Fruit fly (Drosophila melanogaster) whole organism, adult: Measurements from ENCODE around the gene Cht10.

Source experiments
- CG11617 ChIP-seq: fragments of 200-800 bp; sonication (Bioruptor generic); optimal IDR thresholded peaks from 2 replicates; lab custom pipeline; 2017; ENCODE audit warnings: mild to moderate bottlenecking, missing biosample characterization, missing genetic modification reagents, missing genetic modification characterization
- CG12768 ChIP-seq: fragments of 200-800 bp; sonication (Bioruptor generic); optimal IDR thresholded peaks from 2 replicates; lab custom pipeline; 2017; ENCODE audit warnings: missing biosample characterization, missing genetic modification characterization, mild to moderate bottlenecking, moderate library complexity, missing genetic modification reagents
- CG14711 ChIP-seq: fragments of 200-800 bp; sonication (Bioruptor generic); optimal IDR thresholded peaks from 2 replicates; lab custom pipeline; 2018; ENCODE audit warnings: missing biosample characterization, mild to moderate bottlenecking, missing genetic modification characterization, moderate library complexity
- CG1620 ChIP-seq: fragments of 200-800 bp; sonication (Bioruptor generic); optimal IDR thresholded peaks from 2 replicates; lab custom pipeline; 2016; ENCODE audit warnings: missing biosample characterization, missing genetic modification characterization
- CG33017 ChIP-seq: fragments of 200-800 bp; sonication (Bioruptor generic); optimal IDR thresholded peaks from 2 replicates; lab custom pipeline; 2018; ENCODE audit warnings: missing biosample characterization, mild to moderate bottlenecking, missing genetic modification characterization, moderate library complexity
- CG5204 ChIP-seq: fragments of 200-800 bp; sonication (Bioruptor generic); optimal IDR thresholded peaks from 2 replicates; lab custom pipeline; 2016; ENCODE audit warnings: missing biosample characterization, missing genetic modification characterization
- CG7045 ChIP-seq: fragments of 200-800 bp; sonication (Bioruptor generic); optimal IDR thresholded peaks from 2 replicates; lab custom pipeline; 2017; ENCODE audit warnings: missing biosample characterization, mild to moderate bottlenecking, missing genetic modification characterization
- CG7101 ChIP-seq: fragments of 200-800 bp; sonication (Bioruptor generic); optimal IDR thresholded peaks from 2 replicates; lab custom pipeline; 2018; ENCODE audit warnings: missing biosample characterization, mild to moderate bottlenecking, missing genetic modification characterization, moderate library complexity
- Clk ChIP-seq: fragments of 200-800 bp; sonication (Bioruptor generic); optimal IDR thresholded peaks from 2 replicates; lab custom pipeline; 2017; ENCODE audit warnings: missing biosample characterization, missing genetic modification characterization
- Crg-1 ChIP-seq: fragments of 200-800 bp; sonication (Bioruptor generic); optimal IDR thresholded peaks from 2 replicates; lab custom pipeline; 2016; ENCODE audit warnings: missing biosample characterization, missing genetic modification characterization
- Hr96 ChIP-seq: fragments of 200-800 bp; sonication (Bioruptor generic); optimal IDR thresholded peaks from 2 replicates; lab custom pipeline; 2016; ENCODE audit warnings: missing biosample characterization, missing genetic modification characterization
- Mnt ChIP-seq: fragments of 200-800 bp; sonication (Bioruptor generic); optimal IDR thresholded peaks from 2 replicates; lab custom pipeline; 2016; ENCODE audit warnings: missing biosample characterization, mild to moderate bottlenecking, missing genetic modification characterization
- bab1 ChIP-seq: fragments of 200-800 bp; sonication (Bioruptor generic); optimal IDR thresholded peaks from 3 replicates; lab custom pipeline; 2019; ENCODE audit warnings: missing biosample characterization, mild to moderate bottlenecking, missing genetic modification characterization, moderate library complexity
- cic ChIP-seq: fragments of 200-800 bp; sonication (Bioruptor generic); optimal IDR thresholded peaks from 2 replicates; lab custom pipeline; 2017; ENCODE audit warnings: missing biosample characterization, mild to moderate bottlenecking, missing genetic modification characterization, moderate library complexity
- cnc ChIP-seq, 2 experiments: fragments of >200 bp; optimal IDR thresholded peaks; 2 replicates each; lab custom pipeline; 2017
- kay ChIP-seq: fragments of 200-800 bp; sonication (Bioruptor generic); peaks from one replicate; lab custom pipeline; 2016; ENCODE audit warnings: missing biosample characterization, missing genetic modification characterization, borderline replicate concordance
- ovo ChIP-seq: fragments of 200-800 bp; sonication (Bioruptor generic); optimal IDR thresholded peaks from 2 replicates; lab custom pipeline; 2016; ENCODE audit warnings: missing biosample characterization, missing genetic modification characterization
- pad ChIP-seq: fragments of 200-800 bp; sonication (Bioruptor generic); optimal IDR thresholded peaks from 3 replicates; lab custom pipeline; 2017; ENCODE audit warnings: missing biosample characterization, missing genetic modification characterization, mild to moderate bottlenecking, moderate library complexity, missing genetic modification reagents
- tj ChIP-seq: fragments of 200-800 bp; sonication (Bioruptor generic); optimal IDR thresholded peaks from 3 replicates; lab custom pipeline; 2017; ENCODE audit warnings: missing biosample characterization, mild to moderate bottlenecking, missing genetic modification characterization, moderate library complexity
- toe ChIP-seq: fragments of 200-800 bp; sonication (Bioruptor generic); optimal IDR thresholded peaks from 2 replicates; lab custom pipeline; 2016; ENCODE audit warnings: missing biosample characterization, missing genetic modification characterization

The Cht10 gene

dm6 chr2L:23025815-23026214 is at the start of gene Cht10:
Gene Cht10, minus strand, starts transcription at chr2L:23025915.
- no peak for TF ChIP-seq Mnt
- no peak for TF ChIP-seq CG33017 (tag; lab: Kevin White, UChicago)

dm6 chr2L:23068832-23069157 is 43.1 kb upstream of the Cht10 start:
- no peak for TF ChIP-seq pad (GFP tag; lab: Kevin White, UChicago)
- TF ChIP-seq cic: no peak
- no peak for TF ChIP-seq CG12768 (GFP tag; lab: Kevin White, UChicago)
- no peak for TF ChIP-seq toe (GFP tag; lab: Kevin White, UChicago)
- TF ChIP-seq tj: no peak
- no peak for TF ChIP-seq Clk (GFP tag; lab: Kevin White, UChicago)
- TF ChIP-seq CG7101 (tag; lab: Kevin White, UChicago): no peak
- no peak for TF ChIP-seq Mnt

- TF ChIP-seq Mnt: no peak
- no peak for TF ChIP-seq toe (GFP tag; lab: Kevin White, UChicago)
- TF ChIP-seq pad (GFP tag; lab: Kevin White, UChicago): no peak
- TF ChIP-seq CG5204: peak; percentile 28
Observed at dm6 chr2L:23068051-23068831, 42.5 kb upstream of the Cht10 start, which contains the start of gene Spf45. Gene Spf45, minus strand, starts transcription at chr2L:23068386.

- TF ChIP-seq tj (no peak), CG33017 (tag; lab: Kevin White, UChicago) (no peak), CG5204 (no peak), bab1 (no peak)
Observed at dm6 chr2L:23065176-23065575, 39.5 kb upstream of the Cht10 start.

- TF ChIP-seq pad (GFP tag; lab: Kevin White, UChicago): no peak
- TF ChIP-seq tj: no peak
- no peak for TF ChIP-seq kay (GFP tag; lab: Kevin White, UChicago)
- TF ChIP-seq bab1: no peak
- TF ChIP-seq CG11617 (GFP tag; lab: Kevin White, UChicago): no peak
- no peak for TF ChIP-seq ovo
- no peak for TF ChIP-seq Clk (GFP tag; lab: Kevin White, UChicago)
- TF ChIP-seq CG14711: no peak
- TF ChIP-seq cnc (optimal IDR thresholded peaks at IDR 0.05; lab: Kevin White, UChicago): no peak
- TF ChIP-seq CG33017 (tag; lab: Kevin White, UChicago): no peak
- no peak for TF ChIP-seq Mnt
- TF ChIP-seq CG7045 (GFP tag; lab: Kevin White, UChicago): no peak
- TF ChIP-seq CG5204: no peak
- TF ChIP-seq CG12768 (GFP tag; lab: Kevin White, UChicago): no peak
- TF ChIP-seq CG7101 (tag; lab: Kevin White, UChicago): no peak
- no peak for TF ChIP-seq Crg-1 (GFP tag; lab: Kevin White, UChicago)
- TF ChIP-seq cic: no peak
- no peak for TF ChIP-seq toe (GFP tag; lab: Kevin White, UChicago)
- TF ChIP-seq CG1620 (GFP tag; lab: Kevin White, UChicago): no peak
- no peak for TF ChIP-seq Hr96
Observed at dm6 chr2L:23025386-23025785, 329 bp downstream of the Cht10 start.

dm6 chr2L:23023893-23024292 is 1.8 kb downstream of the Cht10 start:
- no peak for TF ChIP-seq CG7101 (tag; lab: Kevin White, UChicago)
- TF ChIP-seq Hr96: no peak
- TF ChIP-seq Mnt: no peak
- TF ChIP-seq CG1620 (GFP tag; lab: Kevin White, UChicago): no peak
- no peak for TF ChIP-seq cic

- TF ChIP-seq Clk (GFP tag; lab: Kevin White, UChicago) (no peak), CG14711 (no peak), Hr96 (peak; percentile 12), CG7101 (tag; lab: Kevin White, UChicago) (no peak), kay (GFP tag; lab: Kevin White, UChicago) (peak; percentile 8), Crg-1 (GFP tag; lab: Kevin White, UChicago) (no peak), cic (no peak), CG12768 (GFP tag; lab: Kevin White, UChicago) (no peak), ovo (no peak)
Observed at dm6 chr2L:22993779-22994178, 31.9 kb downstream of the Cht10 start.

dm6 chr2L:22981584-22981983 is 44.1 kb downstream of the Cht10 start, which contains the start of gene cta:
Gene cta, plus strand, starts transcription at chr2L:22981816.
- TF ChIP-seq kay (GFP tag; lab: Kevin White, UChicago) (no peak), CG12768 (GFP tag; lab: Kevin White, UChicago) (no peak), CG33017 (tag; lab: Kevin White, UChicago) (no peak)
